Fruit fly (Drosophila melanogaster): ENCODE measurements around the gene CG42588.

The CG42588 gene

dm6 chr3L:12803159-12804034, 10.7 kb upstream of the CG42588 start (continued):
- peak; percentile 40 for TF ChIP-seq CG15514 (GFP tag; optimal IDR thresholded peaks at IDR 0.05)
- TF ChIP-seq org-1 (GFP tag; optimal IDR thresholded peaks at IDR 0.05) = peak; percentile 37
- no peak for TF ChIP-seq lov (optimal IDR thresholded peaks at IDR 0.05)
- no peak for TF ChIP-seq lov (GFP tag; IDR thresholded peaks at IDR 0.05)
- peak; percentile 32 for TF ChIP-seq CG16863 (GFP tag; optimal IDR thresholded peaks at IDR 0.05)
- peak; percentile 16 for TF ChIP-seq CG1233 (GFP tag; optimal IDR thresholded peaks at IDR 0.05)
- TF ChIP-seq CG17385 (GFP tag; optimal IDR thresholded peaks at IDR 0.05) = peak; percentile 35
- no peak for TF ChIP-seq CG11456 (GFP tag; IDR thresholded peaks at IDR 0.05)
- peak; percentile 12; the same call in 1 of the 3 replicates for TF ChIP-seq CG14050 (GFP tag; IDR thresholded peaks at IDR 0.05)
- TF ChIP-seq HmgZ (tag; optimal IDR thresholded peaks at IDR 0.05) = no peak
- peak; percentile 44 for TF ChIP-seq CG12104 (GFP tag; optimal IDR thresholded peaks at IDR 0.05)
- peak; percentile 5 for TF ChIP-seq CG17829 (tag; optimal IDR thresholded peaks at IDR 0.05)
- peak; percentile 18; the same call in 1 of the 2 replicates for TF ChIP-seq esg (GFP tag; conservative IDR thresholded peaks at IDR 0.05)
- peak; percentile 67 for TF ChIP-seq CG11504 (tag; optimal IDR thresholded peaks at IDR 0.05)
- TF ChIP-seq caup (GFP tag; optimal IDR thresholded peaks at IDR 0.05; ENCODE audit: severe bottlenecking) = peak; percentile 8
- peak; percentile 25 for TF ChIP-seq Six4 (GFP tag; optimal IDR thresholded peaks at IDR 0.05)
- 0 out of 2 replicates have a peak, but pooled peaks have one; percentile 30 for TF ChIP-seq Oaz (GFP tag; IDR thresholded peaks at IDR 0.05)
- TF ChIP-seq Side (GFP tag; optimal IDR thresholded peaks at IDR 0.05) = peak; percentile 54
- TF ChIP-seq cwo (GFP tag; optimal IDR thresholded peaks at IDR 0.05) = peak; percentile 93
- no peak for TF ChIP-seq CG10959 (GFP tag; IDR thresholded peaks at IDR 0.05)
- no peak for TF ChIP-seq gcm2 (GFP tag; optimal IDR thresholded peaks at IDR 0.05)
- TF ChIP-seq CG12236 (GFP tag; optimal IDR thresholded peaks at IDR 0.05) = no peak
- TF ChIP-seq Bdp1 (GFP tag; optimal IDR thresholded peaks at IDR 0.05) = no peak
- peak; percentile 61 for TF ChIP-seq CG13775 (GFP tag; optimal IDR thresholded peaks at IDR 0.05)
- TF ChIP-seq Asciz (GFP tag; optimal IDR thresholded peaks at IDR 0.05) = peak; percentile 41
- no peak for TF ChIP-seq CG14965 (GFP tag; optimal IDR thresholded peaks at IDR 0.05; ENCODE audit: borderline replicate concordance)
- TF ChIP-seq Sox100B (GFP tag; optimal IDR thresholded peaks at IDR 0.05) = peak; percentile 24
- TF ChIP-seq CG8089 (GFP tag; optimal IDR thresholded peaks at IDR 0.05) = no peak
- 0 out of 3 replicates have a peak, but pooled peaks have one; percentile 17 for TF ChIP-seq tgo (GFP tag; IDR thresholded peaks at IDR 0.05)
- no peak for TF ChIP-seq Dref (GFP tag; IDR thresholded peaks at IDR 0.05)
- TF ChIP-seq CG18262 (tag; optimal IDR thresholded peaks at IDR 0.05) = peak; percentile 29
- peak; percentile 6; the same call in 1 of the 2 replicates for TF ChIP-seq sob (GFP tag; IDR thresholded peaks at IDR 0.05)
- peak; percentile 52 for TF ChIP-seq CG7928 (GFP tag; optimal IDR thresholded peaks at IDR 0.05)
- peak; percentile 54 for TF ChIP-seq dmrt99B (tag; optimal IDR thresholded peaks at IDR 0.05)
- peak; percentile 24 for TF ChIP-seq CG6654 (GFP tag; optimal IDR thresholded peaks at IDR 0.05)
- no peak for TF ChIP-seq HHEX (GFP tag; optimal IDR thresholded peaks at IDR 0.05)
- no peak for TF ChIP-seq Opbp (GFP tag; IDR thresholded peaks at IDR 0.05; ENCODE audit: partially characterized antibody)
- TF ChIP-seq Poxn (GFP tag; IDR thresholded peaks at IDR 0.05) = no peak
- peak; percentile 33 for TF ChIP-seq Nf-YC (tag; optimal IDR thresholded peaks at IDR 0.05)
- TF ChIP-seq CG10654 (GFP tag; optimal IDR thresholded peaks at IDR 0.05) = no peak
- TF ChIP-seq rib (GFP tag; IDR thresholded peaks at IDR 0.05) = peak; percentile 83
- TF ChIP-seq aop (GFP tag; IDR thresholded peaks at IDR 0.05) = no peak
- 0 out of 2 replicates have a peak, but pooled peaks have one; percentile 26 for TF ChIP-seq CG6689 (GFP tag; IDR thresholded peaks at IDR 0.05)
- TF ChIP-seq CG15011 (GFP tag; optimal IDR thresholded peaks at IDR 0.05) = peak; percentile 14
- TF ChIP-seq CG7271 (tag; optimal IDR thresholded peaks at IDR 0.05) = no peak
- TF ChIP-seq CG4854 (GFP tag; optimal IDR thresholded peaks at IDR 0.05) = no peak
- TF ChIP-seq CG7839 (tag; optimal IDR thresholded peaks at IDR 0.05) = peak; percentile 66
- TF ChIP-seq sisA (GFP tag; IDR thresholded peaks at IDR 0.05) = peak; percentile 17; the same call in 1 of the 2 replicates
- TF ChIP-seq CG9797 (GFP tag; optimal IDR thresholded peaks at IDR 0.05) = no peak
